Fruit fly (Drosophila melanogaster): ENCODE results near the gene sqz.

Gene sqz

dm6 chr3R:19182848-19183247 lies 18.8 kb downstream of the sqz start (continued):
- TF ChIP-seq vnd (GFP tag; IDR thresholded peaks at IDR 0.05; ENCODE audit: partially characterized antibody): no peak
- TF ChIP-seq twi (tag; optimal IDR thresholded peaks at IDR 0.05): no peak
- peak; percentile 25 for TF ChIP-seq org-1 (GFP tag; optimal IDR thresholded peaks at IDR 0.05)
- TF ChIP-seq ind (GFP tag; optimal IDR thresholded peaks at IDR 0.05): no peak
- TF ChIP-seq CG4730 (GFP tag; IDR thresholded peaks at IDR 0.05): no peak
- 0 out of 3 replicates have a peak, but pooled peaks have one; percentile 30 for TF ChIP-seq zfh1 (GFP tag; IDR thresholded peaks at IDR 0.05)
- peak; percentile 74 for TF ChIP-seq CG17359 (tag; optimal IDR thresholded peaks at IDR 0.05)
- no peak for TF ChIP-seq Mes4 (GFP tag; optimal IDR thresholded peaks at IDR 0.05)
- TF ChIP-seq CG2889 (GFP tag; IDR thresholded peaks at IDR 0.05): no peak
- TF ChIP-seq CG5953 (GFP tag; IDR thresholded peaks at IDR 0.05): peak; percentile 71
- peak; percentile 28 for TF ChIP-seq nau (GFP tag; optimal IDR thresholded peaks at IDR 0.05)
- peak; percentile 35 for TF ChIP-seq Sox100B (GFP tag; optimal IDR thresholded peaks at IDR 0.05)
- no peak for TF ChIP-seq CG31224 (GFP tag; IDR thresholded peaks at IDR 0.05)
- TF ChIP-seq Ets65A (GFP tag): no peak
- TF ChIP-seq CG11093 (GFP tag; IDR thresholded peaks at IDR 0.05): peak; percentile 33; the same call in 1 of the 3 replicates
- no peak for TF ChIP-seq CG6254 (GFP tag; optimal IDR thresholded peaks at IDR 0.05)
- peak; percentile 3 for TF ChIP-seq CG17568 (GFP tag; optimal IDR thresholded peaks at IDR 0.05)
- TF ChIP-seq Hr3 (GFP tag; optimal IDR thresholded peaks at IDR 0.05): no peak
- no peak for TF ChIP-seq CG30403 (GFP tag; optimal IDR thresholded peaks at IDR 0.05)
- no peak for TF ChIP-seq CG4820 (GFP tag; optimal IDR thresholded peaks at IDR 0.05)
- no peak for TF ChIP-seq CG11456 (GFP tag; IDR thresholded peaks at IDR 0.05)
- no peak for TF ChIP-seq CG6689 (GFP tag; IDR thresholded peaks at IDR 0.05)
- no peak for TF ChIP-seq C15 (GFP tag; IDR thresholded peaks at IDR 0.05)
- 0 out of 2 replicates have a peak, but pooled peaks have one; percentile 19 for TF ChIP-seq stc (GFP tag; IDR thresholded peaks at IDR 0.05)
- no peak for TF ChIP-seq Bgb (GFP tag; IDR thresholded peaks at IDR 0.05; ENCODE audit: partially characterized antibody)
- TF ChIP-seq CG16863 (GFP tag; optimal IDR thresholded peaks at IDR 0.05): peak; percentile 8
- no peak for TF ChIP-seq sens-2 (GFP tag; IDR thresholded peaks at IDR 0.05)
- no peak for TF ChIP-seq cas (GFP tag; IDR thresholded peaks at IDR 0.05)
- TF ChIP-seq MTF-1 (GFP tag; optimal IDR thresholded peaks at IDR 0.05; ENCODE audit: borderline replicate concordance): peak; percentile 19
- no peak for TF ChIP-seq NK7.1 (GFP tag; optimal IDR thresholded peaks at IDR 0.05)
- no peak for TF ChIP-seq CG10431 (GFP tag; optimal IDR thresholded peaks at IDR 0.05)
- TF ChIP-seq Lim3 (GFP tag; IDR thresholded peaks at IDR 0.05): peak; percentile 31; the same call in 1 of the 2 replicates
- peak; percentile 86 for TF ChIP-seq kni (GFP tag; optimal IDR thresholded peaks at IDR 0.05)
- no peak for TF ChIP-seq crol (GFP tag; IDR thresholded peaks at IDR 0.05)
- TF ChIP-seq Rx (GFP tag; IDR thresholded peaks at IDR 0.05): no peak
- no peak for TF ChIP-seq Gug (GFP tag; IDR thresholded peaks at IDR 0.05)
- TF ChIP-seq trh (GFP tag; optimal IDR thresholded peaks at IDR 0.05): no peak
- TF ChIP-seq so (GFP tag; IDR thresholded peaks at IDR 0.05): no peak
- no peak for TF ChIP-seq CG8944 (GFP tag; optimal IDR thresholded peaks at IDR 0.05)
- TF ChIP-seq gcm2 (GFP tag; optimal IDR thresholded peaks at IDR 0.05): no peak
- no peak for TF ChIP-seq CG7839 (tag; optimal IDR thresholded peaks at IDR 0.05)
- TF ChIP-seq Poxn (GFP tag; IDR thresholded peaks at IDR 0.05): no peak
- no peak for TF ChIP-seq kay (GFP tag; optimal IDR thresholded peaks at IDR 0.05)
- TF ChIP-seq bbx (GFP tag; IDR thresholded peaks at IDR 0.05; ENCODE audit: partially characterized antibody): no peak
- TF ChIP-seq tx (GFP tag; optimal IDR thresholded peaks at IDR 0.05): no peak
- no peak for TF ChIP-seq Stat92E (GFP tag; optimal IDR thresholded peaks at IDR 0.05)
- TF ChIP-seq sna (GFP tag; IDR thresholded peaks at IDR 0.05; ENCODE audit: partially characterized antibody): no peak
- TF ChIP-seq schlank (tag; optimal IDR thresholded peaks at IDR 0.05): no peak
- no peak for TF ChIP-seq ttk (GFP tag; IDR thresholded peaks at IDR 0.05)
- TF ChIP-seq pb (GFP tag; optimal IDR thresholded peaks at IDR 0.05): no peak
- 0 out of 2 replicates have a peak, but pooled peaks have one; percentile 20 for TF ChIP-seq onecut (GFP tag; IDR thresholded peaks at IDR 0.05)
- no peak for TF ChIP-seq CG34376 (GFP tag; optimal IDR thresholded peaks at IDR 0.05)

Data from whole organism, embryonic.